Worm (Caenorhabditis elegans) whole organism, dauer: ENCODE data around the gene hil-7.
"Not testable (repeated sequence)": the region's sequence is repeated elsewhere in the genome, so short reads cannot be mapped to it uniquely, and the experiment has no call there.

ENCODE experiments used
- unc-62 ChIP-seq: sonication (generic microtip); optimal IDR thresholded peaks from 2 replicates; lab custom pipeline; 2017; ENCODE audit warnings: missing biosample characterization, missing genetic modification reagents, missing genetic modification characterization

The hil-7 gene

DNA sequence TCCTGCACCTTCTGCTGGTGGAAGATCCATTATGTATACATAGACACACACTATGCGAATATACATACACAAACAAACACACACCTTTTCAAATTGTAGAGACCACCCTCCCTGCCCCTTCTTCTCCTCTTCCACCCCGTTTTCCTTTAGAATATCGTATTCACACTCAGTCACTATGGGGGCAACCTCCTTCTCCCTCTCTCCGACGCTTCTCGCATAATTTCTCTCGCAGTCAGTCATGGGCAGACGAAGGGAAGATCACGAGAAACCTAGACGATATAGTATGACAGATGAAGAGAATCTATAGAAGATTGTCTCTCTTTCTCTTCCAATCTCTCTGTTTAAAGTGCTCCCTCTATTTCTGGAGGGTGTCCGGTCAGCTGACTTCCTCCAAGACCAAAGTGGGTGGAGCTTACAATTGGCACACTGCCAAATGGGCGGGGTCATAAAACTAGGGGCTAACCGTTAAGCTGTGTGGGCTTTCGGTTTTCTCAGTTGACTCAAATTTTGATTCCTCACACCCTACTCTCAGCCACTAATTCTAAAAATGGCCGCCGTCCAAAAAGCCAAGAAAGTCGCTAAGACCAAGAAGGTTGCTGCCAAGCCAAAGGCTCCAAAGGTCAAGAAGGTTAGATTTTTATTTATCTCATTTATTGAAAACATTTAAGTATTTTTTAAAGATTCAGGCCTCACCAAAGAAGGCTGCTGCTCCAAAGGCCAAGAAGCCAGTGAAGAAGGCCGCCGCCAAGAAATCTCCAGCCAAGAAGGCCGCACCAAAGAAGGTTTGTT is at the start of gene hil-7:
TSS of gene hil-7 (plus strand) at position 446 of the 789 bp plus-strand sequence.
- no peak for TF ChIP-seq unc-62 (GFP tag; lab: Kevin White, UChicago)

DNA sequence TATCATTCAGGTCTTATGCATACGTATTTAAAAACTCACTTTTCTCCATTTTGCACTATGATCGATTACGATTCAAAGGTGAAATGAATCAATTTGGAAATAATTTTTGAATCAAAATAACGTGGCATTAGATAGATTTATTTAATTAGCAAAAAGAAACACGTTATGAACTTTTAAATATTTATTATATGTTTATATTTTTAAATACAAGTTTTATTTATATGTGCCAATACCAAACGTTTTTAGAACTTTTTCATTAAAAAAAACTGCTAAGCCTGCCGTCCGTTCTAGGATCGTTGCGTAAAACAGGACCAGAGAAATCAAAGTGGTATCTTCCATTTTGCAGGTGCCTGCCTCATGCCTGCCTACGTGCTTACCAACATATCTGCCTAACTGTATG is 48.8 kb upstream of the hil-7 start, which contains the start of gene F38A5.6:
TSS of gene F38A5.6 (minus strand) at position 101 of the 400 bp plus-strand sequence.
- TF ChIP-seq unc-62 (GFP tag; lab: Kevin White, UChicago) = no peak

DNA sequence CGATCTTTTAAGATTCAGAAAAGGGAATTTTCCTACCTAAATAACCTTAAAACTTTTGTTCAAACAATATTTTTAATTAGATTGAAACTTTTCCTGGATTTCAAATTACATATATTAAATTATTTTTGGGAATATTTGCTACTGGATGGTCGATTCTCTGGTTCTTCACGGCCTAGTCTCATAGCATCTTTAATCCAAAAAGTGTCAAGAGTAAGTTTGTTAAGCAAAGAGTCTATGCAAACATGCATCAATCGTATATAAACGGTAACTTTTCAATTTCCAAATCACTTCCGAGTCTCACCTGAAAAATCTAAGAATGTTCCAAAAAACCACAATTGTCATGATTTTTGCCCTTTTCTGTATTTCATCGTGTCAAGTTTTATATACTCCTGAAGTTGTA is 48.2 kb upstream of the hil-7 start, which contains the start of gene nspb-4:
TSS of gene nspb-4 (plus strand) at position 301 of the 400 bp plus-strand sequence.
- TF ChIP-seq unc-62 (GFP tag; lab: Kevin White, UChicago) = not testable (repeated sequence)

DNA sequence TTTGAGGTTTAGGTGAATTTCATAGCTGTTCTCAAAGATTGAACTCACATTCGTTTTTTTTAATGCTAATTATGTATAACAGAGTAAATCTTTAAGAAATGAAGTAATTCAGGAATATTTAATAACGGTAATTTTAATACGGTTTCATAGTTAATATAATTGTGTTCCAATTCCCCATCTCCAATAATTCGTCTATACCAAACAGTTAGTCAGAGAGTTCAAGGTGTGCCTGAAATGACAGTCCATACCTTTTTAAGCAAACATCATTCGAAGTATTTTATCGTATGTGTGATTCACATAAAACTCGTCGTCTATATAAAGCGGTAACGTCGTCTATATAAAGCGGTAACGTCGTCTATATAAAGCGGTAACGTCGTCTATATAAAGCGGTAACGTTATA is 47.4 kb upstream of the hil-7 start, which contains the start of gene nspb-5:
TSS of gene nspb-5 (plus strand) at position 301 of the 400 bp plus-strand sequence.
- not testable (repeated sequence) for TF ChIP-seq unc-62 (GFP tag; lab: Kevin White, UChicago)

DNA sequence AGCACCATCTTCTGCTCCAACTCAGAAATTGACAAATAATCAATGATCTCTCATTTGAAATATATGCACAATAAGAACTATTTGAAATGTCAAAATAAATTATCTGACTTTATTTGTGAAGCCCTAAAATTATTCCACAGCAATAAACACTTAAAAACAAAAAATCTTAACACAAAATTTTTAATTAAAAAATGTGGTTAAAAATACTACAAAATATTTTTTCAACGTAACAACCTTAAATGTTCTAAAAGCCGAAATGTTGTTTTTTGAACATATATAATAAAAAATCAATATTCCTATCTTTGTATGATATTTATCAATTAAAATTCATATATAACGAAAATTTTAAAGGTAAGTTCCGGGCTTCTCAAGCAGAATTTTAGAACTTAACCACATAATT is 46.7 kb upstream of the hil-7 start, which contains the start of gene F38A5.8:
TSS of gene F38A5.8 (plus strand) at position 301 of the 400 bp plus-strand sequence.
- TF ChIP-seq unc-62 (GFP tag; lab: Kevin White, UChicago) = no peak

DNA sequence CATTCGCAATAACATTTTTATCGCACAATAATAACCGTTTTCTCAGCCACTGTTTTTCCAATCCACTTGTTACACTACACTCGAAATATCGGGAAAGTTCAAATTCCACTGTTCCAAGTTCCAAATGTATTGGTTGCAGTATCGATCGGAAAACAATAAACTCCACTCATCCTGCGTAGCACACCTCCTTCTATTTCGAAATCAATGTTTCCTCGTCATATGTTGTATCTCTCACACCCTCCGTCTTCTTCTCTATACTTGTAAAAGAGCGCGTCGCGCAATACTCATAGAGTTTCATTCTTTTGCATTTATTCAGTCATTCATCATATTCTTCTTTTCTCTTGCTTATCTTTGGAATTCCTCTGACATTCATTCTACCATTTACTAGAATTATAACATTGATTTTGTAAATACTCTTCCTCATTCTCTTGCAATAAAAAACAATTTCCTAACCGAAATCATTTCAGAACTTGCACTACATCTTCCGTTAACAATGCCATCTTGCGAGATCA is 44.8 kb upstream of the hil-7 start, which contains the start of gene sup-36:
TSS of gene sup-36 (plus strand) at position 462 of the 512 bp plus-strand sequence.
- TF ChIP-seq unc-62 (GFP tag; lab: Kevin White, UChicago) = no peak

DNA sequence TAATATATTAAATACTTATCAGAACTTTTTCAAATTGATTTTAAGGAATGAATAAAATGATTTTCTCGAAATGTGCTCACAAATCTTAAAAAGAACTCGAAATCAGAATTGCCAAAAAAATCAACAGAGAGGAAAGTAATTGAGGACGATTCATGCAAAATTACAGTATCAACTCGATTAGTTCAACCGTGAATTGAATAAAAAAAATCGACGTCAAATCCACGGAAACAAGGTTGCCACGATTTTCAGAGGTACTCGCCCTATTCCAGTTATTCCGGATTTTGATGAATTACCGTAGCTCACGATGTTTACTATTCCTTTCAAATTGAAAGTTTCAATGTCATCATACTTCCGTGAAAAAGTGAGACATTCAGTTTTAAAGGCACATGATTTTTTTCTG is 43.7 kb upstream of the hil-7 start, which contains the start of gene F15B10.3:
TSS of gene F15B10.3 (plus strand) at position 301 of the 400 bp plus-strand sequence.
- no peak for TF ChIP-seq unc-62 (GFP tag; lab: Kevin White, UChicago)

DNA sequence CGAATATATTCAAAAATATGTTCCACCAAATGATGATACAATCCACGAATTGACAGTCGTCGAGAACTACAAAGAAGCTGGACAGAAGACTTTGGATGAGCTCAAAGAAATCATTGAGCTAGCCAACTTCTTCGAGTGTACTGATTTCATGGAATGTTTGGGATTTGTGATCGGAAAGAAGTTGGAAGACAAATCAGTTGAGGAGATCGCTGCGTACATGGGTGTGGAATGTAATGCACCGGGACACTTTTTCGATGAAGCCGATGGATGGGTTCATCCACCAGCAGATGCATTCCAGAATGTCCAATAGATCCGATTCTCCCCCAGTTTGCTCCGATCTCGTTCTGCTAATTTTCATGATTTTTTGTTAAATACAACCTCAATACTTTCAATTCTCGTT is 42.6 kb upstream of the hil-7 start:
- TF ChIP-seq unc-62 (GFP tag; lab: Kevin White, UChicago) = no peak

DNA sequence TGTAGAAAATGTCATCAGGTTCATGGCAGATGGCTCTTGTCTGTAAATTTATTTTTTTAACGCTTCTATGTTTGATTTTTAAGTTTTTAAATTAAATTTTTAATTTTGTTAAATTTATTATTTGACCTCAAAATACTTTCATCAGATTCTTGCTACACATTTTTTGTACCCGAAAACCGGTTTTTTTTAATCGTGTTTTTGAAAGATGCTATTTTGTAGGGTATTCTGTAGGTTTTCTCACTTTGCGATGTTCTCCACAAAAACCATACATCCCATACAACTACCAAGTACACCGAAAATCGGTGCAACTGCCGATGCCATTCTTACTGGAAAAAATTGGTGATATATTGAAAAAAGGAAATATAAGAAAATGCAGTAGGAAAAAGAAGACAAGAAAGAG is 40.2 kb upstream of the hil-7 start, which contains the start of gene nstp-2:
TSS of gene nstp-2 (minus strand) at position 326 of the 400 bp plus-strand sequence.
- TF ChIP-seq unc-62 (GFP tag; lab: Kevin White, UChicago) = no peak

DNA sequence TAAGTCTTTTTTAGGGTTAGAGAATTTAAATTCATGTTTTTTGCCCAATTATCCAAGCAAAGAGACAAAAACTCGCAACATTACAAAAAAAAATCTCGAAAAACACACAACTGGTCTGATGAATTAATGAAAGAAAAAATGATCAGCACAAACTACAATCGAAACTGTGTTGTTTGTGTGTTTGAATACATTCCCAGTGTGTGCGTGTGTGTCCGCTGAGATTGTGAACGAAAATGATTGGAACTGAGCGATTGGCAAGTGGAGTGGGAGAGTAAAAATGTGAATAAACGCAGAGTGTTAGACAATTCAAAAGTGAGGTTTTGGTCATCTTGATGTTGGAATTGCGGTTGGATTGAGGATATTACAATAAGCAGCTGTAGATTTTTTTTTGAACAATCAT is 39.5 kb upstream of the hil-7 start:
- no peak for TF ChIP-seq unc-62 (GFP tag; lab: Kevin White, UChicago)

DNA sequence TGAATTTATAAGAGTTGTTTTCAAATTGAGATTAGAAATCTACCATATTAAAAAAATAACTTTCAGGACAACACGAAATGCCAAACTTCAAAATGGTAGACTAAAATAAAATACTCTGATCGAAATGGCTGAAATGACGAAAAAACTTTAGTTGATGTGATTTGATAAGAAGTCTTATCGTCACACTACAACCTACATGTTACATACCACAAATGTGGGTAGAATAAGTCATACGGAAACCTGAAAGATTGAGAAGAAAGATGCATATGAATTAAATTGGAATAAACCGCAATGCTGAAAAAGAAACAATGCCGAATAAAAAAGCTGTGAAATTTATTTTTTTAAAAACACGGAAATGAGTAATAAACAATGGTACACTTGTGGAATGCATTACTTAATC is 39.1 kb upstream of the hil-7 start:
- no peak for TF ChIP-seq unc-62 (GFP tag; lab: Kevin White, UChicago)

DNA sequence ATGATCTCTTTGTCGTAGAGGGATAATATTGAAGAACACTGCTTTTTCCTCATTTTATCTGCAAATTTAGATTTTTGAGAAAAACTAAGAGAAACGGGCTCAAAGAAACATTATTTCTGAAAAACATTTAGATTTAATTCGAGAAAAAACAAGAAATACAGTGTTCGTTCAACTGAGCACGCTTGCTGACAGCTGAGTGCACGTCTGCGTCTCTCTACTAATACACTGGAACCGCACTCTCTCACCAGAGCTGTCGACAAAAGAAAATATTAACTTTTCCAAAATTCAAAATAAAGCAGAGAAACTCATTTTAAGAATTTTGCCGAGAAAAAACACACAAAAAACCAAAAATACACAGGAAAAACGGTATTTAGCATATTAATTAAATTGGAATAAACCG is 32.8 kb upstream of the hil-7 start, which contains the start of gene drh-1:
TSS of gene drh-1 (minus strand) at position 58 of the 400 bp plus-strand sequence.
- TF ChIP-seq unc-62 (GFP tag; lab: Kevin White, UChicago) = no peak

DNA sequence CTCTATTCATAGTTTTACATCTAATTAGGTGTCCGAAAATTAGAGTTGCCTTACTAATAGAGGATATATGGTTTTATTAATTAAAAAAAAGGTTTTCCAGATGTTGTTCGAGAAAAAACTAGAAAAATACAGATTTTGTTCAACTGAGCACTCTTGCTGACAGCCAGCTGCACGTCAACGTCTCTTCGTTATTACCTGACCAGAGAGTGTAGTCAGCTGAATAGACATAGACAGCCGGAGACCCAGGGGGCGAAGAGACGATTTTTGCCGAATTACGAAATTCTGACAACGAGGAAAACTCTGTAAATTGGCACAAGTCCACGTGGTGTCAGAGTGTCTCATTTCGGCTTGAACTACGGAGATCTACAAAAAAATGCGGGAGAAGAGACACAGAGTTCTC is 27.5 kb upstream of the hil-7 start:
- TF ChIP-seq unc-62 (GFP tag; lab: Kevin White, UChicago) = no peak

DNA sequence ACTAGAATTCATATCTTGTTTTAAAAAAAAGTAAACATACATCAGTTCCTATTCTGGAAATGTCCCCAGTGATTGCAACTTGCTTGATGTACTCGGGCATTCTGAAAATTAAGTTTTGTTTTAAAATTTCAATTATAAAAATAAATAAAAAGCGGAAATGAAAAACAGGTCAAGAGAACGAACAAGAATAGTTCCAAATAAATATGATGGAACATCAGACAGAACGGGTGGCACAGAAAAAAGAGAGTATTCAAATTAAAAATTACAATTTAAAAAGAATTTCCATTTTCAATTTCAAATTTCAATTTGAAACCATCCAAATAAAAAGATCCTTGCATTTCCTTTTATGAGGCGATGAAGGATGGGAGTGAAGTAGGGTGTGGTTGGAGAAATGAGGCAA is 24.9 kb upstream of the hil-7 start, which contains the start of gene C01B10.3:
TSS of gene C01B10.3 (minus strand) at position 101 of the 400 bp plus-strand sequence.
- TF ChIP-seq unc-62 (GFP tag; lab: Kevin White, UChicago) = no peak

DNA sequence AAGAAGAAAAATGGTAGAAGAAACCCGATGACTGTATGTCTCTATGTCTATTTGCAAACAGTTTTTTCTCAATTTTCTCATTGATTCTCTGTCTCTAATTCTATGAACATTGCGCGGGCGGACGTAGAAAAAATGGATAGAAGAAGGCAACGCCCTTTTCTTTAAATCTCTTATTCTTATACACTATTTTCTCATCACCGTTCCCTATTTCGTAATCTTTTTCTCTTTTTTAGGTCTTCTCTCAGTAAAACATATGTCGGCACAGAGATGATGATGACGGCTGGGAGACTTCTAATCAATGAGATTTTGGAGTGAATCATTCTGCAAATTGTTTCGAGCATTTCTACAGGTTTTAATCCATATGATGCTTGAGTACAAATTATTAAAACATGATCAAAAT is 24.0 kb upstream of the hil-7 start:
- TF ChIP-seq unc-62 (GFP tag; lab: Kevin White, UChicago) = no peak

DNA sequence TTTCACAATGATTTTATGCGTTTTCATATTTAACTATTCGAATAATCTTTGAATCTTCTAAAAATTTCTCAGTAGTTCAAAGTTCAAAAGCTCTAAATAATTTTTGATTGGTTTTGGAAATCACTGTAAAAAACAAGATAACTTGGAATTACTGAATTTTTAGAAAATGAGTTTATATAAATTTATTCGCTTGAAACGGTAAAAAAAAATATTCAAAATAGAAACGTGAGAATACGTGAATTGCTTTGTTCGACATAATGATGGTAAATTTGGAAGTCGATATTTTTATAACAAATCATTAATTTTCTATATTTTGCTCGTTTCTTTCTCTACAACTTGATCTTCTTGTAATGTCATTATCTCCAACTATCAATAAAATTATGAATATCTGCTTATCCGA is 22.7 kb upstream of the hil-7 start, which contains the start of gene C01B10.44:
TSS of gene C01B10.44 (plus strand) at position 301 of the 400 bp plus-strand sequence.
- no peak for TF ChIP-seq unc-62 (GFP tag; lab: Kevin White, UChicago)
